Fruit fly (Drosophila melanogaster) whole organism, embryonic: Measurements from ENCODE around the gene Arp2.
A peak's percentile ranks its signal among the peaks of the same experiment; 100 is the strongest.

Experiments used
- CG10959 ChIP-seq: fragments of 200-800 bp; sonication (Bioruptor generic); IDR thresholded peaks from 2 replicates; pipeline ENCODE4 v1.3.6; 2022; ENCODE audit warnings: missing biosample characterization, missing genetic modification characterization
- CG12769 ChIP-seq: fragments of 200-800 bp; sonication (Bioruptor generic); optimal IDR thresholded peaks from 2 replicates; lab custom pipeline; 2019; ENCODE audit warnings: missing biosample characterization, mild to moderate bottlenecking, missing genetic modification characterization, moderate library complexity
- CG14667 ChIP-seq: fragments of 200-800 bp; sonication (Bioruptor generic); IDR thresholded peaks from 2 replicates; pipeline ENCODE4 v1.3.6; 2022; ENCODE audit warnings: missing biosample characterization, missing genetic modification characterization
- CG15479 ChIP-seq: fragments of 200-800 bp; sonication (Bioruptor generic); optimal IDR thresholded peaks from 3 replicates; lab custom pipeline; 2019; ENCODE audit warnings: missing biosample characterization, mild to moderate bottlenecking, missing genetic modification characterization, moderate library complexity
- CG15601 ChIP-seq: fragments of 200-800 bp; sonication (Bioruptor generic); optimal IDR thresholded peaks from 3 replicates; lab custom pipeline; 2019; ENCODE audit warnings: missing biosample characterization, mild to moderate bottlenecking, missing genetic modification characterization, moderate library complexity
- CG16815 ChIP-seq: fragments of 200-800 bp; sonication (Bioruptor generic); optimal IDR thresholded peaks from 3 replicates; lab custom pipeline; 2017; ENCODE audit warnings: missing biosample characterization, mild to moderate bottlenecking, missing genetic modification characterization
- CG17186 ChIP-seq: fragments of 200-800 bp; sonication (Bioruptor generic); optimal IDR thresholded peaks from 3 replicates; lab custom pipeline; 2017; ENCODE audit warnings: missing biosample characterization, missing genetic modification reagents, missing genetic modification characterization
- CG2202 ChIP-seq: fragments of 200-800 bp; sonication (Bioruptor generic); optimal IDR thresholded peaks from 2 replicates; lab custom pipeline; 2018; ENCODE audit warnings: missing biosample characterization, mild to moderate bottlenecking, missing genetic modification characterization
- CG34376 ChIP-seq: fragments of 200-800 bp; sonication (Bioruptor generic); optimal IDR thresholded peaks from 2 replicates; lab custom pipeline; 2018; ENCODE audit warnings: missing biosample characterization, mild to moderate bottlenecking, missing genetic modification characterization
- CG3726 ChIP-seq: fragments of 200-800 bp; sonication (Bioruptor generic); IDR thresholded peaks from 3 replicates; pipeline ENCODE4, ENCODE4 v1.3.6; 2022; ENCODE audit warnings: missing biosample characterization, missing genetic modification characterization
- CG4424 ChIP-seq: fragments of 200-800 bp; sonication (Bioruptor generic); optimal IDR thresholded peaks from 3 replicates; lab custom pipeline; 2016; ENCODE audit warnings: missing biosample characterization, missing genetic modification characterization
- CG4707 ChIP-seq: fragments of 200-800 bp; sonication (Bioruptor generic); optimal IDR thresholded peaks from 2 replicates; lab custom pipeline; 2018; ENCODE audit warnings: missing biosample characterization, mild to moderate bottlenecking, missing genetic modification characterization, moderate library complexity
- CG4820 ChIP-seq: fragments of 200-800 bp; sonication (Bioruptor generic); optimal IDR thresholded peaks from 3 replicates; lab custom pipeline; 2016; ENCODE audit warnings: missing biosample characterization, missing genetic modification characterization
- CG6683 ChIP-seq: fragments of 200-800 bp; sonication (Bioruptor generic); optimal IDR thresholded peaks from 2 replicates; lab custom pipeline; 2017; ENCODE audit warnings: missing biosample characterization, mild to moderate bottlenecking, missing genetic modification characterization, missing genetic modification reagents
- CG8478 ChIP-seq: fragments of >200 bp; optimal IDR thresholded peaks from 2 replicates; lab custom pipeline; 2018
- CG9437 ChIP-seq: fragments of 200-800 bp; sonication (Bioruptor generic); optimal IDR thresholded peaks from 2 replicates; lab custom pipeline; 2018; ENCODE audit warnings: missing biosample characterization, mild to moderate bottlenecking, missing genetic modification characterization
- CoRest ChIP-seq: fragments of 200-800 bp; sonication (Bioruptor generic); optimal IDR thresholded peaks from 3 replicates; lab custom pipeline; 2018; ENCODE audit warnings: missing biosample characterization, mild to moderate bottlenecking, missing genetic modification characterization, moderate library complexity
- Dll ChIP-seq: fragments of 200-800 bp; sonication (Bioruptor generic); IDR thresholded peaks from 4 replicates; pipeline ENCODE4 v1.3.6; 2022; ENCODE audit warnings: missing biosample characterization, missing genetic modification characterization; ENCODE audit not compliant: partially characterized antibody
- ERR ChIP-seq: fragments of 200-800 bp; sonication (Bioruptor generic); optimal IDR thresholded peaks from 2 replicates; lab custom pipeline; 2016; ENCODE audit warnings: missing biosample characterization, missing genetic modification characterization
- Fer1 ChIP-seq: fragments of 200-800 bp; sonication (Bioruptor generic); optimal IDR thresholded peaks from 2 replicates; lab custom pipeline; 2017; ENCODE audit warnings: missing biosample characterization, mild to moderate bottlenecking, missing genetic modification characterization
- Fer2 ChIP-seq: fragments of 200-800 bp; sonication (Bioruptor generic); optimal IDR thresholded peaks from 2 replicates; lab custom pipeline; 2018; ENCODE audit warnings: missing biosample characterization, mild to moderate bottlenecking, missing genetic modification characterization, moderate library complexity
- HLHmδ ChIP-seq: fragments of 200-800 bp; sonication (Bioruptor generic); optimal IDR thresholded peaks from 2 replicates; lab custom pipeline; 2018; ENCODE audit warnings: missing biosample characterization, mild to moderate bottlenecking, missing genetic modification characterization, moderate library complexity
- Hsf ChIP-seq: fragments of 200-800 bp; sonication (Bioruptor generic); optimal IDR thresholded peaks from 3 replicates; lab custom pipeline; 2016; ENCODE audit warnings: missing biosample characterization, missing genetic modification characterization
- Lhr ChIP-seq: fragments of 200-800 bp; sonication (Bioruptor generic); optimal IDR thresholded peaks from 3 replicates; lab custom pipeline; 2017; ENCODE audit warnings: mild to moderate bottlenecking, missing biosample characterization, missing genetic modification reagents, missing genetic modification characterization
- MTF-1 ChIP-seq: fragments of 200-800 bp; sonication (Bioruptor generic); optimal IDR thresholded peaks from 2 replicates; lab custom pipeline; 2018; ENCODE audit warnings: missing biosample characterization, mild to moderate bottlenecking, missing genetic modification characterization, borderline replicate concordance
- Meics ChIP-seq: fragments of 200-800 bp; sonication (Bioruptor generic); optimal IDR thresholded peaks from 2 replicates; lab custom pipeline; 2017; ENCODE audit warnings: missing biosample characterization, mild to moderate bottlenecking, missing genetic modification characterization
- Mes4 ChIP-seq: fragments of 200-800 bp; sonication (Bioruptor generic); optimal IDR thresholded peaks from 2 replicates; lab custom pipeline; 2016; ENCODE audit warnings: missing biosample characterization, missing genetic modification characterization
- Myb ChIP-seq: fragments of 200-800 bp; sonication (Bioruptor generic); optimal IDR thresholded peaks from 2 replicates; lab custom pipeline; 2016; ENCODE audit warnings: missing biosample characterization, missing genetic modification characterization
- Nf-YB ChIP-seq: fragments of 200-800 bp; sonication (Bioruptor generic); optimal IDR thresholded peaks from 3 replicates; lab custom pipeline; 2019; ENCODE audit warnings: missing biosample characterization, mild to moderate bottlenecking, missing genetic modification characterization, moderate library complexity
- Pdp1 ChIP-seq, 2 experiments: fragments of 200-800 bp; sonication (Bioruptor generic); optimal IDR thresholded peaks; 3 replicates each; lab custom pipeline; 2016; ENCODE audit warnings: missing biosample characterization in 2 of 2, missing genetic modification characterization in 2 of 2, mild to moderate bottlenecking in 1 of 2, moderate library complexity in 1 of 2
- Ravus ChIP-seq: fragments of 200-800 bp; sonication (Bioruptor generic); IDR thresholded peaks from 2 replicates; pipeline ENCODE4 v1.3.6; 2022; ENCODE audit warnings: missing biosample characterization, missing genetic modification characterization
- Sox100B ChIP-seq: fragments of 200-800 bp; sonication (Bioruptor generic); optimal IDR thresholded peaks from 3 replicates; lab custom pipeline; 2018; ENCODE audit warnings: missing biosample characterization, mild to moderate bottlenecking, missing genetic modification characterization
- Taf1 ChIP-seq: fragments of 200-800 bp; sonication (Bioruptor generic); IDR thresholded peaks from 2 replicates; pipeline ENCODE4 v1.3.6; 2022; ENCODE audit warnings: missing biosample characterization, missing genetic modification characterization
- ap ChIP-seq: fragments of 200-800 bp; sonication (Bioruptor generic); IDR thresholded peaks from 2 replicates; pipeline ENCODE4 v1.3.6; 2022; ENCODE audit warnings: missing biosample characterization, missing genetic modification characterization
- ato ChIP-seq: fragments of 200-800 bp; sonication (Bioruptor generic); IDR thresholded peaks from 2 replicates; pipeline ENCODE4 v1.3.6; 2022; ENCODE audit warnings: missing biosample characterization, missing genetic modification characterization; ENCODE audit not compliant: partially characterized antibody
- bigmax ChIP-seq: fragments of 200-800 bp; sonication (Bioruptor generic); optimal IDR thresholded peaks from 2 replicates; lab custom pipeline; 2018; ENCODE audit warnings: missing biosample characterization, mild to moderate bottlenecking, missing genetic modification characterization
- ci ChIP-seq: fragments of 200-800 bp; sonication (Bioruptor generic); IDR thresholded peaks from 3 replicates; pipeline ENCODE4 v1.3.6; 2022; ENCODE audit warnings: missing biosample characterization, missing genetic modification characterization
- da ChIP-seq: fragments of 200-800 bp; sonication (Bioruptor generic); optimal IDR thresholded peaks from 2 replicates; lab custom pipeline; 2016; ENCODE audit warnings: missing biosample characterization, missing genetic modification characterization
- disco-r ChIP-seq: fragments of 200-800 bp; sonication (Bioruptor generic); optimal IDR thresholded peaks from 2 replicates; lab custom pipeline; 2016; ENCODE audit warnings: missing biosample characterization, missing genetic modification characterization
- exex ChIP-seq: fragments of 200-800 bp; sonication (Bioruptor generic); optimal IDR thresholded peaks from 4 replicates; lab custom pipeline; 2018; ENCODE audit warnings: missing biosample characterization, mild to moderate bottlenecking, missing genetic modification characterization, moderate library complexity
- eyg ChIP-seq: fragments of 200-800 bp; sonication (Bioruptor generic); optimal IDR thresholded peaks from 3 replicates; lab custom pipeline; 2016; ENCODE audit warnings: missing biosample characterization, missing genetic modification characterization
- fu2 ChIP-seq: fragments of 200-800 bp; sonication (Bioruptor generic); optimal IDR thresholded peaks from 2 replicates; lab custom pipeline; 2016; ENCODE audit warnings: missing biosample characterization, missing genetic modification characterization
- gcm ChIP-seq: fragments of 200-800 bp; sonication (Bioruptor generic); optimal IDR thresholded peaks from 2 replicates; lab custom pipeline; 2019; ENCODE audit warnings: missing biosample characterization, mild to moderate bottlenecking, missing genetic modification characterization, moderate library complexity
- grau ChIP-seq: fragments of 200-800 bp; optimal IDR thresholded peaks from 3 replicates; lab custom pipeline; 2019; ENCODE audit warnings: missing biosample characterization, mild to moderate bottlenecking, missing genetic modification characterization, moderate library complexity
- gsb-n ChIP-seq: fragments of 200-800 bp; sonication (Bioruptor generic); optimal IDR thresholded peaks from 3 replicates; lab custom pipeline; 2018; ENCODE audit warnings: missing biosample characterization, mild to moderate bottlenecking, missing genetic modification characterization
- kni ChIP-seq: fragments of 200-800 bp; sonication (Bioruptor generic); optimal IDR thresholded peaks from 3 replicates; lab custom pipeline; 2017; ENCODE audit warnings: mild to moderate bottlenecking, missing biosample characterization, missing genetic modification reagents, missing genetic modification characterization
- lola ChIP-seq, 3 experiments: fragments of >200 bp in 2 of 3; fragments of 200-800 bp in 1 of 3; sonication (Bioruptor generic) in 1 of 3; optimal IDR thresholded peaks; 2 replicates each; lab custom pipeline; 2017 to 2019; ENCODE audit warnings: missing biosample characterization in 3 of 3, missing genetic modification characterization in 3 of 3, mild to moderate bottlenecking in 1 of 3, moderate library complexity in 1 of 3
- luna ChIP-seq: fragments of 200-800 bp; sonication (Bioruptor generic); optimal IDR thresholded peaks from 2 replicates; lab custom pipeline; 2016; ENCODE audit warnings: missing biosample characterization, missing genetic modification characterization
- pzg ChIP-seq: fragments of 200-800 bp; sonication (Bioruptor generic); optimal IDR thresholded peaks from 3 replicates; lab custom pipeline; 2018; ENCODE audit warnings: missing biosample characterization, mild to moderate bottlenecking, missing genetic modification characterization, moderate library complexity
- stwl ChIP-seq: fragments of 200-800 bp; sonication (Bioruptor generic); optimal IDR thresholded peaks from 3 replicates; lab custom pipeline; 2018; ENCODE audit warnings: missing biosample characterization, mild to moderate bottlenecking, missing genetic modification characterization, moderate library complexity
- trem ChIP-seq: fragments of 200-800 bp; optimal IDR thresholded peaks from 3 replicates; lab custom pipeline; 2019; ENCODE audit warnings: missing biosample characterization, mild to moderate bottlenecking, missing genetic modification characterization, moderate library complexity

The Arp2 gene

DNA sequence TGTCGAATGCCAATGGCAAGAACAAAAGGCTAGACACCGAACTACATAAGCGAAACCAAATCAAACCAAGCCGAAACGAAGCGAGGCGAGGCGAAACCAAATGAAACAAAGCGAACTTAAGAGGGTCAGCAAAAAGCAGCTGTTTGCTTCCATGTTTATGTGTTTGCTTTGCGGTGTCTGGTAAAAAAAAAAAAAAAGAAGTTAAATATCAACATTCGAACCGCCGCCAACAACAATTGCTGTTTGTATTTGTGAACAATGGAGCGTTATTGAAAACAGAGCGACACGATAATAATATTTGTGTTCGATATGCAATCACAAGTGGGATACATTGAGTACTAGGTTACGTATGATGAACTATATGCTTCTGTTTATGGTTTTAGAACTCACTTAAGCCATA, 19.9 kb upstream of the Arp2 start (continued):
- TF ChIP-seq lola (GFP tag; optimal IDR thresholded peaks at IDR 0.05; lab: Kevin White, UChicago) (no peak), CG16815 (GFP tag; lab: Kevin White, UChicago) (no peak), ap (GFP tag; lab: Robert Waterston, UW) (no peak), grau (no peak), gsb-n (tag; lab: Kevin White, UChicago) (no peak), Fer1 (GFP tag; lab: Kevin White, UChicago) (peak; percentile 75), gcm (GFP tag; lab: Kevin White, UChicago) (no peak), trem (tag; lab: Kevin White, UChicago) (no peak), pzg (GFP tag; lab: Kevin White, UChicago) (no peak), luna (GFP tag; lab: Kevin White, UChicago) (no peak), Fer2 (tag; lab: Kevin White, UChicago) (no peak), CG4820 (no peak), Lhr (GFP tag; lab: Kevin White, UChicago) (no peak), CoRest (tag; lab: Kevin White, UChicago) (no peak), Taf1 (no peak), Meics (GFP tag; lab: Kevin White, UChicago) (peak; percentile 63), ato (GFP tag; lab: Robert Waterston, UW) (no peak), exex (tag; lab: Kevin White, UChicago) (no peak), CG3726 (GFP tag; lab: Robert Waterston, UW) (no peak), Sox100B (GFP tag; lab: Kevin White, UChicago) (no peak), CG17186 (no peak), CG34376 (no peak), CG6683 (GFP tag; lab: Kevin White, UChicago) (no peak), kni (GFP tag; lab: Kevin White, UChicago) (no peak), Mes4 (GFP tag; lab: Kevin White, UChicago) (no peak), CG9437 (GFP tag; lab: Kevin White, UChicago) (no peak), CG4707 (GFP tag; lab: Kevin White, UChicago) (no peak), CG10959 (GFP tag; lab: Robert Waterston, UW) (no peak), eyg (GFP tag; lab: Kevin White, UChicago) (peak; percentile 44), da (no peak), MTF-1 (no peak), CG15479 (GFP tag; lab: Kevin White, UChicago) (no peak), disco-r (GFP tag; lab: Kevin White, UChicago) (no peak), ERR (GFP tag; lab: Kevin White, UChicago) (no peak), Myb (no peak), Hsf (GFP tag; lab: Kevin White, UChicago) (no peak), Pdp1 (GFP tag; optimal IDR thresholded peaks at IDR 0.05; lab: Kevin White, UChicago) (no peak), CG2202 (tag; lab: Kevin White, UChicago) (no peak), CG4424 (no peak), CG14667 (GFP tag; lab: Robert Waterston, UW) (no peak), HLHmδ (no peak), bigmax (GFP tag; lab: Kevin White, UChicago) (no peak), stwl (tag; lab: Kevin White, UChicago) (no peak), CG12769 (peak; percentile 29), fu2 (GFP tag; lab: Kevin White, UChicago) (no peak), ci (GFP tag; lab: Robert Waterston, UW) (no peak), Ravus (GFP tag; lab: Robert Waterston, UW) (no peak), Nf-YB (no peak), CG8478 (lab: Kevin White, UChicago) (no peak), Dll (no peak), CG15601 (tag; lab: Kevin White, UChicago) (no peak)
